Worm (Caenorhabditis elegans) whole organism, L4 larva: ENCODE results near the gene Y69H2.1.
A peak's percentile ranks its signal among the peaks of the same experiment; 100 is the strongest.

Experiments
- D1046.2 ChIP-seq: fragments of 200-800 bp; sonication (Bioruptor generic); IDR thresholded peaks from 2 replicates; pipeline ENCODE4 v1.3.6; 2022; ENCODE audit warnings: missing genetic modification characterization, missing compliant biosample characterization
- F37D6.2 ChIP-seq: sonication (generic microtip); optimal IDR thresholded peaks from 2 replicates; lab custom pipeline; 2016; ENCODE audit warnings: mild to moderate bottlenecking, missing genetic modification characterization, missing compliant biosample characterization
- F44E2.7 ChIP-seq: fragments of 200-800 bp; sonication (Bioruptor generic); IDR thresholded peaks from 2 replicates; pipeline ENCODE4 v2.1.2; 2022; ENCODE audit warnings: missing genetic modification characterization, missing compliant biosample characterization
- T20F7.1 ChIP-seq: fragments of 200-800 bp; sonication (Bioruptor generic); optimal IDR thresholded peaks from 2 replicates; lab custom pipeline; 2018; ENCODE audit warnings: mild to moderate bottlenecking, missing genetic modification characterization, missing compliant biosample characterization
- Y5F2A.4 ChIP-seq: fragments of 200-800 bp; sonication (Bioruptor generic); optimal IDR thresholded peaks from 2 replicates; lab custom pipeline; 2018; ENCODE audit warnings: mild to moderate bottlenecking, missing genetic modification characterization, missing compliant biosample characterization
- ZK546.5 ChIP-seq, 2 experiments: sonication (generic microtip); optimal IDR thresholded peaks; 2 replicates each; lab custom pipeline; 2017; ENCODE audit warnings: missing biosample characterization in 2 of 2, missing genetic modification characterization in 2 of 2
- attf-4 ChIP-seq: sonication (generic microtip); optimal IDR thresholded peaks from 3 replicates; lab custom pipeline; 2017; ENCODE audit warnings: missing biosample characterization, missing genetic modification characterization
- ceh-20 ChIP-seq: fragments of 200-800 bp; sonication (Bioruptor generic); IDR thresholded peaks from 2 replicates; pipeline ENCODE4 v1.3.6; 2022; ENCODE audit warnings: missing genetic modification reagents, missing genetic modification characterization, missing compliant biosample characterization
- ceh-44 ChIP-seq: fragments of 200-800 bp; sonication (Bioruptor generic); IDR thresholded peaks from 2 replicates; pipeline ENCODE4 v1.3.6; 2022; ENCODE audit warnings: missing genetic modification reagents, missing genetic modification characterization, missing compliant biosample characterization
- ceh-62 ChIP-seq: sonication (generic microtip); optimal IDR thresholded peaks from 2 replicates; lab custom pipeline; 2017; ENCODE audit warnings: missing biosample characterization, missing genetic modification characterization
- ces-1 ChIP-seq: fragments of 150-350 bp; sonication (generic microtip); optimal IDR thresholded peaks from 4 replicates; lab custom pipeline; 2014; ENCODE audit warnings: missing biosample characterization, missing genetic modification reagents, missing genetic modification characterization
- ctbp-1 ChIP-seq: fragments of 200-800 bp; sonication (Bioruptor generic); IDR thresholded peaks from 2 replicates; pipeline ENCODE4 v1.3.6; 2022; ENCODE audit warnings: missing genetic modification reagents, missing genetic modification characterization, missing compliant biosample characterization
- daf-16 ChIP-seq, 3 experiments: sonication (generic microtip); optimal IDR thresholded peaks; 2 replicates each; lab custom pipeline; 2016 to 2017; ENCODE audit warnings: missing genetic modification characterization in 3 of 3, missing genetic modification reagents in 3 of 3, mild to moderate bottlenecking in 2 of 3, missing compliant biosample characterization in 2 of 3, missing biosample characterization in 1 of 3, moderate library complexity in 1 of 3
- dmd-6 ChIP-seq: fragments of 200-800 bp; sonication (Bioruptor generic); IDR thresholded peaks from 2 replicates; pipeline ENCODE4 v1.3.6; 2022; ENCODE audit warnings: missing genetic modification reagents, missing genetic modification characterization, missing compliant biosample characterization
- dmd-9 ChIP-seq: fragments of 200-800 bp; sonication (Bioruptor generic); IDR thresholded peaks from 2 replicates; pipeline ENCODE4 v1.3.6; 2022; ENCODE audit warnings: missing genetic modification reagents, missing genetic modification characterization, missing compliant biosample characterization
- dpl-1 ChIP-seq: fragments of 150-350 bp; optimal IDR thresholded peaks from 2 replicates; lab custom pipeline; 2014; ENCODE audit warnings: missing biosample characterization, missing genetic modification reagents, missing genetic modification characterization
- gei-8 ChIP-seq: fragments of 200-800 bp; sonication (Bioruptor generic); optimal IDR thresholded peaks from 2 replicates; lab custom pipeline; 2018; ENCODE audit warnings: mild to moderate bottlenecking, missing genetic modification characterization, missing compliant biosample characterization
- hlh-30 ChIP-seq: sonication (generic microtip); optimal IDR thresholded peaks from 2 replicates; lab custom pipeline; 2017; ENCODE audit warnings: antibody characterized with exemption, mild to moderate bottlenecking, missing genetic modification characterization, missing compliant biosample characterization; ENCODE audit not compliant: insufficient read depth
- lin-13 ChIP-seq: fragments of 150-350 bp; optimal IDR thresholded peaks from 2 replicates; lab custom pipeline; 2014; ENCODE audit warnings: missing biosample characterization, missing genetic modification reagents, missing genetic modification characterization
- lin-15B ChIP-seq: fragments of 150-350 bp; sonication (generic microtip); optimal IDR thresholded peaks from 3 replicates; lab custom pipeline; 2014; ENCODE audit warnings: missing biosample characterization, missing genetic modification characterization
- lsy-2 ChIP-seq, 2 experiments: fragments of 150-350 bp in 1 of 2; sonication (generic microtip) in 1 of 2; optimal IDR thresholded peaks; 2 replicates each; lab custom pipeline; 2014 to 2017; ENCODE audit warnings: missing biosample characterization in 2 of 2, missing genetic modification characterization in 2 of 2
- madf-5 ChIP-seq, 2 experiments: fragments of 200-800 bp; sonication (Bioruptor generic); IDR thresholded peaks; 2 replicates each; pipeline ENCODE4 v1.3.6; 2022; ENCODE audit warnings: missing compliant biosample characterization in 2 of 2, missing genetic modification characterization in 2 of 2
- madf-9 ChIP-seq: fragments of 200-800 bp; sonication (Bioruptor generic); conservative IDR thresholded peaks from 2 replicates; pipeline ENCODE4 v1.3.6; 2022; ENCODE audit warnings: missing genetic modification reagents, missing genetic modification characterization, missing compliant biosample characterization
- mdt-29 ChIP-seq: fragments of 200-800 bp; sonication (Bioruptor generic); IDR thresholded peaks from 2 replicates; pipeline ENCODE4 v1.3.6; 2022; ENCODE audit warnings: missing genetic modification reagents, missing genetic modification characterization, missing compliant biosample characterization
- mep-1 ChIP-seq: fragments of 150-350 bp; sonication (generic microtip); optimal IDR thresholded peaks from 3 replicates; lab custom pipeline; 2014; ENCODE audit warnings: missing biosample characterization, missing genetic modification characterization
- mes-2 ChIP-seq: sonication (generic microtip); optimal IDR thresholded peaks from 2 replicates; lab custom pipeline; 2016; ENCODE audit warnings: missing genotype, mild to moderate bottlenecking, missing genetic modification characterization, missing compliant biosample characterization; ENCODE audit not compliant: poor library complexity, severe bottlenecking
- nhr-11 ChIP-seq: fragments of 150-350 bp; optimal IDR thresholded peaks from 2 replicates; lab custom pipeline; 2014; ENCODE audit warnings: missing biosample characterization, missing genetic modification characterization
- nhr-237 ChIP-seq: sonication (generic microtip); optimal IDR thresholded peaks from 2 replicates; lab custom pipeline; 2017; ENCODE audit warnings: missing biosample characterization, missing genetic modification characterization
- nhr-25 ChIP-seq: sonication (generic microtip); optimal IDR thresholded peaks from 2 replicates; lab custom pipeline; 2017; ENCODE audit warnings: missing genetic modification characterization, mild to moderate bottlenecking, missing compliant biosample characterization, antibody characterized with exemption, moderate library complexity, borderline replicate concordance; ENCODE audit not compliant: insufficient read depth
- nhr-42 ChIP-seq: fragments of 200-800 bp; sonication (Bioruptor generic); IDR thresholded peaks from 2 replicates; pipeline ENCODE4 v1.3.6; 2022; ENCODE audit warnings: missing genetic modification characterization, missing compliant biosample characterization
- nhr-76 ChIP-seq: fragments of 150-350 bp; optimal IDR thresholded peaks from 2 replicates; lab custom pipeline; 2014; ENCODE audit warnings: missing biosample characterization, missing genetic modification characterization
- pha-4 ChIP-seq, 2 experiments: fragments of 150-350 bp in 1 of 2; fragments of 200-800 bp in 1 of 2; sonication (Bioruptor generic) in 1 of 2; IDR thresholded peaks in 1 of 2; optimal IDR thresholded peaks in 1 of 2; 2 replicates each; pipeline versions ENCODE4 v1.3.6 to Lab custom; 2014 to 2022; ENCODE audit warnings: missing genetic modification characterization in 2 of 2, missing genetic modification reagents in 2 of 2, missing biosample characterization in 1 of 2, missing compliant biosample characterization in 1 of 2
- php-3 ChIP-seq: fragments of 200-800 bp; sonication (Bioruptor generic); IDR thresholded peaks from 2 replicates; pipeline ENCODE4 v1.3.6; 2022; ENCODE audit warnings: missing genetic modification reagents, missing genetic modification characterization, missing compliant biosample characterization
- sdz-12 ChIP-seq: fragments of 200-800 bp; sonication (Bioruptor generic); optimal IDR thresholded peaks from 2 replicates; lab custom pipeline; 2018; ENCODE audit warnings: mild to moderate bottlenecking, missing genetic modification characterization, missing compliant biosample characterization
- set-16 ChIP-seq: fragments of 200-800 bp; sonication (Bioruptor generic); IDR thresholded peaks from 2 replicates; pipeline ENCODE4 v1.3.6; 2022; ENCODE audit warnings: missing genetic modification reagents, missing genetic modification characterization, missing compliant biosample characterization
- skn-1 ChIP-seq: fragments of 150-350 bp; optimal IDR thresholded peaks from 2 replicates; lab custom pipeline; 2014; ENCODE audit warnings: missing biosample characterization, missing genetic modification characterization
- spr-3 ChIP-seq: fragments of 200-800 bp; sonication (Bioruptor generic); optimal IDR thresholded peaks from 2 replicates; lab custom pipeline; 2018; ENCODE audit warnings: mild to moderate bottlenecking, missing genetic modification characterization, missing compliant biosample characterization
- unc-62 ChIP-seq, 3 experiments: fragments of 150-350 bp in 1 of 3; sonication (generic microtip); optimal IDR thresholded peaks in 2 of 3; peaks in 1 of 3; 1 replicate in 1 of 3; 2 replicates in 2 of 3; lab custom pipeline; 2014 to 2017; ENCODE audit warnings: missing biosample characterization in 3 of 3, missing genetic modification characterization in 3 of 3, missing genetic modification reagents in 3 of 3, missing genotype in 1 of 3
- zag-1 ChIP-seq: fragments of 150-350 bp; optimal IDR thresholded peaks from 2 replicates; lab custom pipeline; 2014; ENCODE audit warnings: missing biosample characterization, missing genetic modification characterization
- zfp-2 ChIP-seq: sonication (generic microtip); optimal IDR thresholded peaks from 2 replicates; lab custom pipeline; 2016; ENCODE audit warnings: mild to moderate bottlenecking, missing genetic modification characterization, missing compliant biosample characterization
- zip-11 ChIP-seq: fragments of 200-800 bp; sonication (Bioruptor generic); IDR thresholded peaks from 2 replicates; pipeline ENCODE4 v1.3.6; 2022; ENCODE audit warnings: missing genetic modification characterization, missing compliant biosample characterization

Y69H2.1 gene

ce11 chrV:18586954-18587353 lies 35.4 kb downstream of the Y69H2.1 start:
- TF ChIP-seq ctbp-1 (GFP tag; lab: Robert Waterston, UW) (no peak), unc-62 (GFP tag; optimal IDR thresholded peaks at IDR 0.05 in 1 of 2; lab: Kevin White, UChicago) (peak in 1 of 2 experiments; percentile 87), unc-62 (tag; optimal IDR thresholded peaks at IDR 0.05; lab: Kevin White, UChicago) (no peak), lin-15B (tag; lab: Kevin White, UChicago) (no peak)

- TF ChIP-seq unc-62 (GFP tag; optimal IDR thresholded peaks at IDR 0.05 in 1 of 2; lab: Kevin White, UChicago) (peak in 1 of 2 experiments; percentile 97), unc-62 (tag; optimal IDR thresholded peaks at IDR 0.05; lab: Kevin White, UChicago) (no peak), ceh-44 (GFP tag; lab: Robert Waterston, UW) (no peak), zag-1 (no peak)
Measured at ce11 chrV:18585102-18585501, 37.3 kb downstream of the Y69H2.1 start.

- TF ChIP-seq nhr-42 (GFP tag; lab: Robert Waterston, UW), result no peak
- TF ChIP-seq ces-1 (GFP tag; lab: Kevin White, UChicago), result no peak
- TF ChIP-seq F44E2.7 (GFP tag; lab: Robert Waterston, UW), result no peak
- no peak for TF ChIP-seq zag-1
Measured at ce11 chrV:18582358-18582757, 40.0 kb downstream of the Y69H2.1 start, which contains the start of gene txt-14. TSS of gene txt-14 (plus strand) at chrV:18582658.

- no peak for TF ChIP-seq nhr-76
- TF ChIP-seq zfp-2 (tag; lab: Kevin White, UChicago), result no peak
- TF ChIP-seq daf-16 (GFP tag; optimal IDR thresholded peaks at IDR 0.05; lab: Kevin White, UChicago), result peak in 1 of 2 experiments; percentile 48
- no peak for TF ChIP-seq daf-16 (tag; optimal IDR thresholded peaks at IDR 0.05; lab: Kevin White, UChicago)
- TF ChIP-seq gei-8 (GFP tag; lab: Kevin White, UChicago), result no peak
- TF ChIP-seq unc-62 (GFP tag; optimal IDR thresholded peaks at IDR 0.05 in 1 of 2; lab: Kevin White, UChicago), result peak in 1 of 2 experiments; percentile 72
- TF ChIP-seq unc-62 (tag; optimal IDR thresholded peaks at IDR 0.05; lab: Kevin White, UChicago), result no peak
- TF ChIP-seq lin-13 (GFP tag; lab: Kevin White, UChicago), result no peak
- no peak for TF ChIP-seq T20F7.1 (GFP tag; lab: Kevin White, UChicago)
- TF ChIP-seq attf-4 (tag; lab: Kevin White, UChicago), result no peak
- no peak for TF ChIP-seq nhr-237 (tag; lab: Kevin White, UChicago)
- TF ChIP-seq ZK546.5 (tag; optimal IDR thresholded peaks at IDR 0.05; lab: Kevin White, UChicago), result no peak
- TF ChIP-seq dmd-6, result no peak
- peak; percentile 59 for TF ChIP-seq nhr-11
- TF ChIP-seq lin-15B (tag; lab: Kevin White, UChicago), result no peak
- no peak for TF ChIP-seq Y5F2A.4 (GFP tag; lab: Kevin White, UChicago)
- TF ChIP-seq sdz-12 (GFP tag; lab: Kevin White, UChicago), result no peak
- no peak for TF ChIP-seq spr-3
- no peak for TF ChIP-seq dmd-9 (GFP tag; lab: Robert Waterston, UW)
- no peak for TF ChIP-seq mes-2
- 0 out of 2 replicates have a peak, but pooled peaks have one; percentile 13 for TF ChIP-seq ceh-20
- no peak for TF ChIP-seq F37D6.2
- TF ChIP-seq mdt-29 (GFP tag; lab: Robert Waterston, UW), result no peak
- TF ChIP-seq D1046.2, result no peak
- peak; percentile 19 for TF ChIP-seq hlh-30
- TF ChIP-seq ceh-62, result no peak
- no peak for TF ChIP-seq mep-1
- no peak for TF ChIP-seq nhr-25
- TF ChIP-seq madf-9 (GFP tag; lab: Robert Waterston, UW), result no peak
- TF ChIP-seq zip-11 (GFP tag; lab: Robert Waterston, UW), result no peak
- TF ChIP-seq skn-1, result no peak
- no peak for TF ChIP-seq dpl-1 (GFP tag; lab: Kevin White, UChicago)
- no peak for TF ChIP-seq set-16 (GFP tag; lab: Robert Waterston, UW)
- TF ChIP-seq php-3 (GFP tag; lab: Robert Waterston, UW), result no peak
- TF ChIP-seq madf-5 (GFP tag; IDR thresholded peaks at IDR 0.05; lab: Robert Waterston, UW), result no peak
- no peak for TF ChIP-seq pha-4 (GFP tag; IDR thresholded peaks at IDR 0.05; lab: Robert Waterston, UW)
- no peak for TF ChIP-seq pha-4 (tag; optimal IDR thresholded peaks at IDR 0.05; lab: Kevin White, UChicago)
- TF ChIP-seq lsy-2 (tag; optimal IDR thresholded peaks at IDR 0.05; lab: Kevin White, UChicago), result no peak
Measured at ce11 chrV:18581393-18582113, 40.8 kb downstream of the Y69H2.1 start.
